Worm (Caenorhabditis elegans) whole organism, L4 larva: ENCODE results near the gene F44D12.19.
A peak's percentile ranks its signal among the peaks of the same experiment; 100 is the strongest.

ENCODE experiments used
- F10B5.3 ChIP-seq: sonication (generic microtip); optimal IDR thresholded peaks from 2 replicates; lab custom pipeline; 2016; ENCODE audit warnings: mild to moderate bottlenecking, missing genetic modification characterization, missing compliant biosample characterization
- F37D6.2 ChIP-seq: sonication (generic microtip); optimal IDR thresholded peaks from 2 replicates; lab custom pipeline; 2016; ENCODE audit warnings: mild to moderate bottlenecking, missing genetic modification characterization, missing compliant biosample characterization
- T26A8.4 ChIP-seq: fragments of 200-800 bp; sonication (Bioruptor generic); IDR thresholded peaks from 2 replicates; pipeline ENCODE4 v1.3.6; 2022; ENCODE audit warnings: missing genetic modification characterization, missing compliant biosample characterization
- ZK337.2 ChIP-seq: fragments of 200-800 bp; sonication (Bioruptor generic); IDR thresholded peaks from 2 replicates; pipeline ENCODE4 v1.3.6; 2022; ENCODE audit warnings: missing genetic modification reagents, missing genetic modification characterization, missing compliant biosample characterization
- aha-1 ChIP-seq: fragments of 150-350 bp; peaks from one replicate; lab custom pipeline; 2014; ENCODE audit warnings: missing biosample characterization, missing genetic modification characterization
- ama-1 ChIP-seq: fragments of 150-350 bp; optimal IDR thresholded peaks from 2 replicates; lab custom pipeline; 2014; ENCODE audit warnings: inconsistent platforms, mixed read lengths
- ceh-20 ChIP-seq: fragments of 200-800 bp; sonication (Bioruptor generic); IDR thresholded peaks from 2 replicates; pipeline ENCODE4 v1.3.6; 2022; ENCODE audit warnings: missing genetic modification reagents, missing genetic modification characterization, missing compliant biosample characterization
- ceh-44 ChIP-seq: fragments of 200-800 bp; sonication (Bioruptor generic); IDR thresholded peaks from 2 replicates; pipeline ENCODE4 v1.3.6; 2022; ENCODE audit warnings: missing genetic modification reagents, missing genetic modification characterization, missing compliant biosample characterization
- ceh-82 ChIP-seq: sonication (generic microtip); optimal IDR thresholded peaks from 2 replicates; lab custom pipeline; 2017; ENCODE audit warnings: missing biosample characterization, missing genetic modification characterization
- cey-2 ChIP-seq: sonication (generic microtip); optimal IDR thresholded peaks from 3 replicates; lab custom pipeline; 2017; ENCODE audit warnings: missing genetic modification characterization, mild to moderate bottlenecking, missing compliant biosample characterization, antibody characterized with exemption, borderline replicate concordance; ENCODE audit not compliant: insufficient read depth
- daf-16 ChIP-seq, 3 experiments: sonication (generic microtip); optimal IDR thresholded peaks; 2 replicates each; lab custom pipeline; 2016 to 2017; ENCODE audit warnings: missing genetic modification characterization in 3 of 3, missing genetic modification reagents in 3 of 3, mild to moderate bottlenecking in 2 of 3, missing compliant biosample characterization in 2 of 3, missing biosample characterization in 1 of 3, moderate library complexity in 1 of 3
- daf-19 ChIP-seq: fragments of 200-800 bp; sonication (Bioruptor generic); conservative IDR thresholded peaks from 2 replicates; pipeline ENCODE4 v1.3.6; 2022; ENCODE audit warnings: missing genetic modification characterization, missing compliant biosample characterization
- fos-1 ChIP-seq: fragments of 150-350 bp; optimal IDR thresholded peaks from 2 replicates; lab custom pipeline; 2014; ENCODE audit warnings: missing biosample characterization, missing genetic modification characterization
- gei-8 ChIP-seq: fragments of 200-800 bp; sonication (Bioruptor generic); optimal IDR thresholded peaks from 2 replicates; lab custom pipeline; 2018; ENCODE audit warnings: mild to moderate bottlenecking, missing genetic modification characterization, missing compliant biosample characterization
- lin-13 ChIP-seq: fragments of 150-350 bp; optimal IDR thresholded peaks from 2 replicates; lab custom pipeline; 2014; ENCODE audit warnings: missing biosample characterization, missing genetic modification reagents, missing genetic modification characterization
- lin-38 ChIP-seq: fragments of 200-800 bp; sonication (Bioruptor generic); IDR thresholded peaks from 2 replicates; pipeline ENCODE4 v1.3.6; 2022; ENCODE audit warnings: missing genetic modification reagents, missing genetic modification characterization, missing compliant biosample characterization
- mdl-1 ChIP-seq, 2 experiments: fragments of 150-350 bp in 1 of 2; sonication (generic microtip) in 1 of 2; optimal IDR thresholded peaks; 2 replicates each; lab custom pipeline; 2014 to 2017; ENCODE audit warnings: missing biosample characterization in 2 of 2, missing genetic modification characterization in 2 of 2
- mdt-29 ChIP-seq: fragments of 200-800 bp; sonication (Bioruptor generic); IDR thresholded peaks from 2 replicates; pipeline ENCODE4 v1.3.6; 2022; ENCODE audit warnings: missing genetic modification reagents, missing genetic modification characterization, missing compliant biosample characterization
- mes-2 ChIP-seq: sonication (generic microtip); optimal IDR thresholded peaks from 2 replicates; lab custom pipeline; 2016; ENCODE audit warnings: missing genotype, mild to moderate bottlenecking, missing genetic modification characterization, missing compliant biosample characterization; ENCODE audit not compliant: poor library complexity, severe bottlenecking
- mxl-3 ChIP-seq: fragments of 200-800 bp; sonication (Bioruptor generic); optimal IDR thresholded peaks from 2 replicates; lab custom pipeline; 2018; ENCODE audit warnings: mild to moderate bottlenecking, missing genetic modification characterization, missing compliant biosample characterization
- nhr-102 ChIP-seq: sonication (generic microtip); optimal IDR thresholded peaks from 2 replicates; lab custom pipeline; 2016; ENCODE audit warnings: mild to moderate bottlenecking, missing genetic modification characterization, moderate library complexity, missing compliant biosample characterization
- nhr-11 ChIP-seq: fragments of 150-350 bp; optimal IDR thresholded peaks from 2 replicates; lab custom pipeline; 2014; ENCODE audit warnings: missing biosample characterization, missing genetic modification characterization
- nhr-48 ChIP-seq: sonication (generic microtip); optimal IDR thresholded peaks from 2 replicates; lab custom pipeline; 2016; ENCODE audit warnings: mild to moderate bottlenecking, missing genetic modification characterization, missing compliant biosample characterization
- nhr-76 ChIP-seq: fragments of 150-350 bp; optimal IDR thresholded peaks from 2 replicates; lab custom pipeline; 2014; ENCODE audit warnings: missing biosample characterization, missing genetic modification characterization
- nhr-77 ChIP-seq: fragments of 150-350 bp; optimal IDR thresholded peaks from 2 replicates; lab custom pipeline; 2014; ENCODE audit warnings: missing biosample characterization, missing genetic modification characterization
- pqm-1 ChIP-seq: sonication (generic microtip); optimal IDR thresholded peaks from 2 replicates; lab custom pipeline; 2017; ENCODE audit warnings: missing biosample characterization, missing genetic modification characterization
- rbr-2 ChIP-seq: sonication (generic microtip); optimal IDR thresholded peaks from 2 replicates; lab custom pipeline; 2016; ENCODE audit warnings: missing genotype, missing genetic modification characterization, missing compliant biosample characterization
- saeg-2 ChIP-seq: fragments of 200-800 bp; sonication (Bioruptor generic); IDR thresholded peaks from 2 replicates; pipeline ENCODE4 v1.3.6; 2022; ENCODE audit warnings: missing genetic modification reagents, missing genetic modification characterization, missing compliant biosample characterization
- sdz-12 ChIP-seq: fragments of 200-800 bp; sonication (Bioruptor generic); optimal IDR thresholded peaks from 2 replicates; lab custom pipeline; 2018; ENCODE audit warnings: mild to moderate bottlenecking, missing genetic modification characterization, missing compliant biosample characterization
- spr-3 ChIP-seq: fragments of 200-800 bp; sonication (Bioruptor generic); optimal IDR thresholded peaks from 2 replicates; lab custom pipeline; 2018; ENCODE audit warnings: mild to moderate bottlenecking, missing genetic modification characterization, missing compliant biosample characterization
- tra-1 ChIP-seq: fragments of 200-800 bp; sonication (Bioruptor generic); IDR thresholded peaks from 2 replicates; pipeline ENCODE4 v1.3.6; 2022; ENCODE audit warnings: missing genetic modification reagents, missing genetic modification characterization, missing compliant biosample characterization
- vab-7 ChIP-seq: fragments of 200-800 bp; sonication (Bioruptor generic); IDR thresholded peaks from 2 replicates; pipeline ENCODE4 v1.3.6; 2022; ENCODE audit warnings: missing genetic modification reagents, missing genetic modification characterization, missing compliant biosample characterization
- zag-1 ChIP-seq: fragments of 150-350 bp; optimal IDR thresholded peaks from 2 replicates; lab custom pipeline; 2014; ENCODE audit warnings: missing biosample characterization, missing genetic modification characterization
- zfp-3 ChIP-seq: fragments of 200-800 bp; sonication (Bioruptor generic); conservative IDR thresholded peaks from 2 replicates; pipeline ENCODE4 v1.3.6; 2022; ENCODE audit warnings: missing genetic modification reagents, missing genetic modification characterization, missing compliant biosample characterization

The F44D12.19 gene

DNA sequence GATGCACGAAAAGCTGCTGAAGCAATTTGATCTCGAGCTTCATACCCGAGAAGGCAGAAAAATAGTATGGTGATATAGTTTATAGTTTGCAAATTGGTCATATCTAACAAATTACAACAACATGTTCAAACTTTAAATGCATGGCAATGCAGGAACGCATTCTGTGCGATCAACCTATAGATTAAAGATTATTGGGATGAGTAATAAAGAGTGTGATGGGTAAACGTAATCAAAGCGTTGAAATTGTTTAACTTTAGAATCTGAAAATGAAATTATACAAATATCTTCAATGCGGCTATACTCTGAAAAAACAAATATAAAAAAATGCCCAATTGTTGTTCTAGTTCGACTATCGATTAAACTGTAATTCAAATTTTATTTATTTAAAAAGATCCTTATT is 45.1 kb upstream of the F44D12.19 start, which contains the start of gene C47E12.14:
Gene C47E12.14, minus strand, starts transcription at position 101 of the 400 bp plus-strand sequence.
- no peak for TF ChIP-seq nhr-48 (tag; lab: Kevin White, UChicago)
- no peak for TF ChIP-seq tra-1 (GFP tag; lab: Robert Waterston, UW)
- no peak for TF ChIP-seq mdl-1 (tag; optimal IDR thresholded peaks at IDR 0.05; lab: Kevin White, UChicago)
- TF ChIP-seq nhr-11 (tag; lab: Kevin White, UChicago): no peak
- no peak for TF ChIP-seq pqm-1 (tag; lab: Kevin White, UChicago)

DNA sequence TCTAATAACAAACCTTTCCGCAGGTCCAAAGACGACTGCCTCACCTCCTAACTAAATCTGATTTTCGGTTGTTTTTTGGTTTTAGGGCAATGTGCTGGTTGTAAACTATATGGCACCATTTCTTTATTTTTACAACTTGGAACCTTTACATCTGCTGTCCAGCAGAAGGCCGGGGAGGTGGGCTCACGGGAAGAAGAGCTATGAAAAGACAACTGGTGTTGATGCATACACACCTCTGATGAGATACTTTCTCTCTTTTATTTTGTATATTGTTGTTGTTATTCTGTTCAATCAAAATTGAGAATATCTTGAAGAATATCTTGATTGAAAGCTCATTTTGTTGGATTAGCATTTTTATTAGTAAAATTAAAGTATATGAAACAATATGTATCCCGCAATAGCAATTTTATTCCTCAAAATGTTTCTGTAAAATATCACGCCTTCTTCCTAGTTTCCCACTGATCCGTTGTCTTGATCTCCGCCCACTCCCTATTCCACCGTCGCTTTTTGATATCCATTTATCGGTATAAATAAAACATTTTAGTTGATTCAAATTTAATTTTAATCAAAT is 43.7 kb upstream of the F44D12.19 start, which contains the start of gene dhp-2:
Gene dhp-2, plus strand, starts transcription at position 521 of the 571 bp plus-strand sequence.
- TF ChIP-seq ama-1 (lab: Kevin White, UChicago): no peak
- peak in 1 of 2 experiments; percentile 56 for TF ChIP-seq daf-16 (GFP tag; optimal IDR thresholded peaks at IDR 0.05; lab: Kevin White, UChicago)
- TF ChIP-seq daf-16 (tag; optimal IDR thresholded peaks at IDR 0.05; lab: Kevin White, UChicago): no peak
- TF ChIP-seq, all 104 proteins: peak for 1

DNA sequence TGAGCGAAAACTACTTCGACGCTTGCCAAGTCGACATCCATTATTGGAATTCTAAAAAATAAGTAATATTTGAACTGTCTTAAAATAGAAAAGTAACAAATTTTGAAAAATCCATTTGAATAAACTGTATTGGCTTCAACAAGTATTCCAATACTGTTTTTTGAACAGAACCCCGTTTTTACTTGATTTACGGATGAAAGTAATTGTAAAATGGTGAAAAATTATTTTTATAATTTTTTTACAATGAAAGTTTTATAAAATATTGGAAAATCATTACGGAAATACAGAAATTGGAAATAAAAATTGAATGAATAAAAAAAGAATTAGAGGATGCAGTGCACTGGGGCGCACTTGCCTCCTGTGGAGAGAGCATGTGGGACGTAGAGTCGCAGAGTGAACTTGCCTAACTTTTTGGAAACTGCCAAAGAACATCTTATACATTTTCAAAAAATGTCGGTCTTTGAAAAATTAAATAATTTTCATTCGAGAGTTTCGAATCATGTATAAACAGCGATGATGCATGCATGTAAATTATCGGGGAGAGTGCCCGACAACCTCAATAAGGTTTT is 39.1 kb upstream of the F44D12.19 start, which contains the start of gene rrp-1:
Gene rrp-1, minus strand, starts transcription at position 51 of the 569 bp plus-strand sequence.
- no peak for TF ChIP-seq fos-1 (tag; lab: Kevin White, UChicago)
- peak; percentile 79 for TF ChIP-seq lin-38 (GFP tag; lab: Robert Waterston, UW)

DNA sequence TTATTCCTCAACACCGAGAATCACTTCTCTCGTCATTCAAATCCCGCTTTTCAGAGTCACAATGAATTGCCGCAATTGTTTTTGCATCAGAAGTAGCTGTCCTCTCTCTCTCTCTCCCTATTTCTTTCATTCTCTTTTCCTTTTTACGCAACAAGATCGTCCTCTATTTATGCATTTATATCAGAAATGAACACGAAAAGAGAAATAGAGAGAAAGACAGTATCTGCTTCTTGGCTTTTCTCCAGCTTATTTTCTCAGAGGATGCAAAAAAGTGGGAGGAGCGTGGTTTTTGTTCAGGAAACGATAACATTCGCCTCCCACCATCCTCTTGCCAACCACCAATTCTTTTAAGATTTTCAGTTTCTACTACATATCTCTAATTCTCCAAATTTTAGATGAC is 38.5 kb upstream of the F44D12.19 start, which contains the start of gene mam-2:
Gene mam-2, plus strand, starts transcription at position 301 of the 400 bp plus-strand sequence.
- TF ChIP-seq cey-2 (tag; lab: Kevin White, UChicago) (no peak), ama-1 (lab: Kevin White, UChicago) (no peak), fos-1 (tag; lab: Kevin White, UChicago) (no peak), vab-7 (no peak), spr-3 (GFP tag; lab: Kevin White, UChicago) (no peak), nhr-76 (no peak), F37D6.2 (tag; lab: Kevin White, UChicago) (no peak), gei-8 (no peak), sdz-12 (GFP tag; lab: Kevin White, UChicago) (no peak), mes-2 (tag; lab: Kevin White, UChicago) (no peak), nhr-102 (tag; lab: Kevin White, UChicago) (no peak), daf-19 (GFP tag; lab: Robert Waterston, UW) (no peak), mxl-3 (GFP tag; lab: Kevin White, UChicago) (no peak), zag-1 (no peak), nhr-77 (no peak), mdt-29 (GFP tag; lab: Robert Waterston, UW) (no peak), ceh-82 (tag; lab: Kevin White, UChicago) (no peak)

DNA sequence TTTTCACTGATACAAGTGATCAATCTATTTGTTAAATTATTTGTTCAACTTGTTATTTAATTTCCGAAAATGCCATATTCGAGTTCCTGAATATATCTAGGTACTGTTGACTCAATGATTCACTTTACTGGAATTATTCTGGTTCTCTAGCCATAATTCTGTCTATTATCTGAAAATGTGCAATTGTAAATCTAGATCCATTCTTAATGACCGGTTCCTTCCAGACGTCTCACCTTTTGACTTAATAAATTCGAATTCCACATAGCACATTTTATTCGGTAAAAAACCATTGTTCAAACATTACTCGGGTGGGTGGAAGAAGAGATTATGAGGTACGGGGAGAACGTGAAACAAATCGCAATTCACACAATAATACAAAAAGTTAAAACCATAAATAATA is 32.0 kb upstream of the F44D12.19 start:
- no peak for TF ChIP-seq saeg-2 (GFP tag; lab: Robert Waterston, UW)
- TF ChIP-seq T26A8.4 (GFP tag; lab: Robert Waterston, UW): 0 out of 2 replicates have a peak, but pooled peaks have one; percentile 9
- no peak for TF ChIP-seq rbr-2 (tag; lab: Kevin White, UChicago)
- peak; percentile 7 for TF ChIP-seq gei-8
- peak; percentile 55 for TF ChIP-seq aha-1 (tag; lab: Kevin White, UChicago)
- TF ChIP-seq tra-1 (GFP tag; lab: Robert Waterston, UW): no peak
- peak; percentile 40 for TF ChIP-seq ama-1 (lab: Kevin White, UChicago)
- no peak for TF ChIP-seq lin-13 (GFP tag; lab: Kevin White, UChicago)
- 0 out of 2 replicates have a peak, but pooled peaks have one; percentile 19 for TF ChIP-seq zfp-3 (GFP tag; lab: Robert Waterston, UW)
- no peak for TF ChIP-seq ceh-20 (GFP tag; lab: Robert Waterston, UW)
- TF ChIP-seq mxl-3 (GFP tag; lab: Kevin White, UChicago): no peak
- TF ChIP-seq ZK337.2 (GFP tag; lab: Robert Waterston, UW): no peak
- peak; percentile 36; the same call in 1 of the 2 replicates for TF ChIP-seq lin-38 (GFP tag; lab: Robert Waterston, UW)
- no peak for TF ChIP-seq ceh-44 (GFP tag; lab: Robert Waterston, UW)
- no peak for TF ChIP-seq F10B5.3 (tag; lab: Kevin White, UChicago)
